Worm (Caenorhabditis elegans) whole organism, L1 larva: Measurements from ENCODE around the gene srw-17.

Source experiments
- alr-1 ChIP-seq: fragments of 200-800 bp; sonication (Bioruptor generic); optimal IDR thresholded peaks from 2 replicates; lab custom pipeline; 2018; ENCODE audit warnings: borderline replicate concordance, mild to moderate bottlenecking, missing genetic modification characterization, missing compliant biosample characterization
- ces-1 ChIP-seq: fragments of 150-350 bp; optimal IDR thresholded peaks from 2 replicates; lab custom pipeline; 2014; ENCODE audit warnings: missing biosample characterization, missing genetic modification reagents, missing genetic modification characterization
- ets-5 ChIP-seq: fragments of 200-800 bp; sonication (Bioruptor generic); IDR thresholded peaks from 2 replicates; pipeline ENCODE4 v1.3.6; 2022; ENCODE audit warnings: missing genetic modification characterization, missing compliant biosample characterization
- fkh-10 ChIP-seq: sonication (generic microtip); optimal IDR thresholded peaks from 2 replicates; lab custom pipeline; 2017; ENCODE audit warnings: missing biosample characterization, missing genetic modification reagents, missing genetic modification characterization
- lin-13 ChIP-seq: fragments of 150-350 bp; optimal IDR thresholded peaks from 2 replicates; lab custom pipeline; 2014; ENCODE audit warnings: missing biosample characterization, missing genetic modification reagents, missing genetic modification characterization
- lin-15B ChIP-seq: fragments of 150-350 bp; sonication (generic microtip); optimal IDR thresholded peaks from 3 replicates; lab custom pipeline; 2014; ENCODE audit warnings: missing biosample characterization, missing genetic modification characterization
- nhr-11 ChIP-seq: fragments of 150-350 bp; optimal IDR thresholded peaks from 2 replicates; lab custom pipeline; 2014; ENCODE audit warnings: missing biosample characterization, missing genetic modification characterization
- nhr-12 ChIP-seq: sonication (generic microtip); optimal IDR thresholded peaks from 2 replicates; lab custom pipeline; 2017; ENCODE audit warnings: missing biosample characterization, missing genetic modification characterization
- nhr-28 ChIP-seq: fragments of 150-350 bp; optimal IDR thresholded peaks from 2 replicates; lab custom pipeline; 2014; ENCODE audit warnings: missing biosample characterization, missing genetic modification characterization
- ztf-11 ChIP-seq, 2 experiments: sonication (generic microtip); optimal IDR thresholded peaks; 2 replicates each; lab custom pipeline; 2016 to 2017; ENCODE audit warnings: missing genetic modification characterization in 2 of 2, missing biosample characterization in 1 of 2, missing compliant biosample characterization in 1 of 2

DNA sequence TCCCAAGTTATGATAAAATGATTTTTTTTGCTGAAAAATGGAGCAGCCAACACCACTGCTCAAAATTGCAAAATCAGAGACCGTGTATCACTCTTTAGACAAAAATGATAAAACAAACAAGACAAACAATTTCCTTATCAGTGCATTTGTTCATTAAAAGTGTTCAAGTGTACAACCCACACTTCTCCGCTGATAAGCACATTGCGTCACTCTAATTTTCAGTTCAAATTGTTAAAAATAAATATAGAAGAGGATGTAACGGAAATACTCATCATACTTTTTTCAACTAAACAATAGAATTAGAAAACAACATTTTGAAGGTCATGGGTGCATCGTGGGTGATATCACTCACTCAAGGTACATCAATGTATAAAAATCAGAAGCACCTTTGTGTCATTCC, 41.8 kb upstream of the srw-17 start, which contains the start of gene nhr-291:
- TF ChIP-seq ets-5 (no peak), nhr-28 (tag; lab: Kevin White, UChicago) (no peak), nhr-11 (tag; lab: Kevin White, UChicago) (no peak), alr-1 (no peak), ztf-11 (tag; optimal IDR thresholded peaks at IDR 0.05; lab: Kevin White, UChicago) (no peak), lin-15B (tag; lab: Kevin White, UChicago) (no peak), nhr-12 (tag; lab: Kevin White, UChicago) (no peak), ces-1 (GFP tag; lab: Kevin White, UChicago) (no peak), fkh-10 (GFP tag; lab: Kevin White, UChicago) (no peak), lin-13 (GFP tag; lab: Kevin White, UChicago) (no peak)
